Worm (Caenorhabditis elegans) whole organism, L1 larva: ENCODE data around the gene C17C3.11.

Experiments used
- C04F5.9 ChIP-seq: sonication (generic microtip); optimal IDR thresholded peaks from 2 replicates; lab custom pipeline; 2016; ENCODE audit warnings: missing genetic modification characterization, missing compliant biosample characterization
- C16A3.4 ChIP-seq: fragments of 150-350 bp; optimal IDR thresholded peaks from 2 replicates; lab custom pipeline; 2014; ENCODE audit warnings: missing biosample characterization, missing genetic modification characterization
- F16B12.6 ChIP-seq: fragments of 150-350 bp; optimal IDR thresholded peaks from 2 replicates; lab custom pipeline; 2014; ENCODE audit warnings: missing biosample characterization, missing genetic modification characterization
- Y116A8C.19 ChIP-seq: sonication (generic microtip); optimal IDR thresholded peaks from 2 replicates; lab custom pipeline; 2016; ENCODE audit warnings: missing compliant biosample characterization, missing genetic modification characterization, borderline replicate concordance
- aha-1 ChIP-seq: fragments of 150-350 bp; optimal IDR thresholded peaks from 2 replicates; lab custom pipeline; 2014; ENCODE audit warnings: missing biosample characterization, missing genetic modification characterization
- blmp-1 ChIP-seq: fragments of 150-350 bp; optimal IDR thresholded peaks from 2 replicates; lab custom pipeline; 2014; ENCODE audit warnings: missing biosample characterization, missing genetic modification characterization
- ceh-63 ChIP-seq: fragments of 200-800 bp; sonication (Bioruptor generic); optimal IDR thresholded peaks from 2 replicates; lab custom pipeline; 2018; ENCODE audit warnings: mild to moderate bottlenecking, missing genetic modification characterization, missing compliant biosample characterization
- ces-1 ChIP-seq: fragments of 150-350 bp; optimal IDR thresholded peaks from 2 replicates; lab custom pipeline; 2014; ENCODE audit warnings: missing biosample characterization, missing genetic modification reagents, missing genetic modification characterization
- dpl-1 ChIP-seq, 3 experiments: fragments of 150-350 bp in 2 of 3; sonication (generic microtip) in 1 of 3; optimal IDR thresholded peaks; 2 replicates each; lab custom pipeline; 2014 to 2017; ENCODE audit warnings: missing biosample characterization in 3 of 3, missing genetic modification characterization in 3 of 3, missing genetic modification reagents in 3 of 3
- dsc-1 ChIP-seq: sonication (generic microtip); optimal IDR thresholded peaks from 2 replicates; lab custom pipeline; 2016; ENCODE audit warnings: mild to moderate bottlenecking, missing genetic modification characterization, missing compliant biosample characterization
- efl-1 ChIP-seq, 4 experiments: fragments of 150-350 bp; optimal IDR thresholded peaks in 3 of 4; peaks in 1 of 4; 1 replicate in 1 of 4; 2 replicates in 3 of 4; lab custom pipeline; 2014; ENCODE audit warnings: missing biosample characterization in 2 of 4, missing genetic modification characterization in 2 of 4, missing genetic modification reagents in 2 of 4
- efl-3 ChIP-seq: fragments of 200-800 bp; sonication (Bioruptor generic); optimal IDR thresholded peaks from 2 replicates; lab custom pipeline; 2018; ENCODE audit warnings: mild to moderate bottlenecking, missing genetic modification characterization, missing compliant biosample characterization
- egl-27 ChIP-seq, 2 experiments: fragments of 150-350 bp in 1 of 2; sonication (generic microtip); optimal IDR thresholded peaks; 3 replicates each; lab custom pipeline; 2017 to 2018; ENCODE audit warnings: missing biosample characterization in 2 of 2, missing genetic modification characterization in 2 of 2, missing genetic modification reagents in 2 of 2
- elt-2 ChIP-seq: sonication (generic microtip); optimal IDR thresholded peaks from 2 replicates; lab custom pipeline; 2016; ENCODE audit warnings: missing genetic modification characterization, mild to moderate bottlenecking, inconsistent platforms, missing compliant biosample characterization, missing genetic modification reagents
- ets-5 ChIP-seq: fragments of 200-800 bp; sonication (Bioruptor generic); IDR thresholded peaks from 2 replicates; pipeline ENCODE4 v1.3.6; 2022; ENCODE audit warnings: missing genetic modification characterization, missing compliant biosample characterization
- fkh-4 ChIP-seq: sonication (generic microtip); optimal IDR thresholded peaks from 2 replicates; lab custom pipeline; 2016; ENCODE audit warnings: missing compliant biosample characterization, missing genetic modification characterization, borderline replicate concordance
- fkh-8 ChIP-seq: sonication (generic microtip); optimal IDR thresholded peaks from 2 replicates; lab custom pipeline; 2016; ENCODE audit warnings: mild to moderate bottlenecking, missing genetic modification characterization, missing compliant biosample characterization
- fos-1 ChIP-seq: fragments of 150-350 bp; optimal IDR thresholded peaks from 2 replicates; lab custom pipeline; 2014; ENCODE audit warnings: missing biosample characterization, missing genetic modification characterization
- grh-1 ChIP-seq: fragments of 200-800 bp; sonication (Bioruptor generic); IDR thresholded peaks from 2 replicates; pipeline ENCODE4 v1.3.6; 2022; ENCODE audit warnings: missing genetic modification reagents, missing genetic modification characterization, missing compliant biosample characterization
- hlh-17 ChIP-seq: fragments of 200-800 bp; sonication (Bioruptor generic); optimal IDR thresholded peaks from 2 replicates; lab custom pipeline; 2018; ENCODE audit warnings: missing genetic modification characterization, mild to moderate bottlenecking, missing compliant biosample characterization, moderate library complexity, borderline replicate concordance
- hpl-2 ChIP-seq: fragments of 150-350 bp; optimal IDR thresholded peaks from 2 replicates; lab custom pipeline; 2014; ENCODE audit warnings: missing biosample characterization, missing genetic modification reagents, missing genetic modification characterization
- jun-1 ChIP-seq: fragments of 150-350 bp; optimal IDR thresholded peaks from 2 replicates; lab custom pipeline; 2014; ENCODE audit warnings: missing biosample characterization, missing genetic modification reagents, missing genetic modification characterization
- lin-14 ChIP-seq: fragments of 200-800 bp; sonication (Bioruptor generic); optimal IDR thresholded peaks from 2 replicates; lab custom pipeline; 2018; ENCODE audit warnings: mild to moderate bottlenecking, missing genetic modification characterization, moderate library complexity, missing compliant biosample characterization
- lin-15B ChIP-seq: fragments of 150-350 bp; sonication (generic microtip); optimal IDR thresholded peaks from 3 replicates; lab custom pipeline; 2014; ENCODE audit warnings: missing biosample characterization, missing genetic modification characterization
- lin-35 ChIP-seq, 2 experiments: fragments of 150-350 bp; optimal IDR thresholded peaks; 2 replicates each; lab custom pipeline; 2014; ENCODE audit warnings: missing biosample characterization in 2 of 2, missing genetic modification characterization in 2 of 2, missing genetic modification reagents in 2 of 2
- lin-39 ChIP-seq: fragments of 150-350 bp; optimal IDR thresholded peaks from 2 replicates; lab custom pipeline; 2014; ENCODE audit warnings: missing biosample characterization, missing genetic modification reagents, missing genetic modification characterization
- lir-3 ChIP-seq: sonication (generic microtip); optimal IDR thresholded peaks from 2 replicates; lab custom pipeline; 2016; ENCODE audit warnings: mild to moderate bottlenecking, missing genetic modification characterization, moderate library complexity, missing compliant biosample characterization; ENCODE audit not compliant: poor library complexity
- lsy-2 ChIP-seq, 2 experiments: fragments of 150-350 bp; optimal IDR thresholded peaks; 2 replicates each; lab custom pipeline; 2014; ENCODE audit warnings: missing biosample characterization in 2 of 2, missing genetic modification characterization in 2 of 2
- nhr-12 ChIP-seq: sonication (generic microtip); optimal IDR thresholded peaks from 2 replicates; lab custom pipeline; 2017; ENCODE audit warnings: missing biosample characterization, missing genetic modification characterization
- nhr-20 ChIP-seq: sonication (generic microtip); optimal IDR thresholded peaks from 2 replicates; lab custom pipeline; 2016; ENCODE audit warnings: mild to moderate bottlenecking, missing genetic modification characterization, missing compliant biosample characterization
- nhr-237 ChIP-seq: fragments of 150-350 bp; optimal IDR thresholded peaks from 2 replicates; lab custom pipeline; 2014; ENCODE audit warnings: missing biosample characterization, missing genetic modification characterization
- nhr-28 ChIP-seq: fragments of 150-350 bp; optimal IDR thresholded peaks from 2 replicates; lab custom pipeline; 2014; ENCODE audit warnings: missing biosample characterization, missing genetic modification characterization
- nhr-47 ChIP-seq: sonication (generic microtip); optimal IDR thresholded peaks from 2 replicates; lab custom pipeline; 2016; ENCODE audit warnings: mild to moderate bottlenecking, missing genetic modification characterization, moderate library complexity, missing compliant biosample characterization
- nhr-77 ChIP-seq: fragments of 150-350 bp; optimal IDR thresholded peaks from 2 replicates; lab custom pipeline; 2014; ENCODE audit warnings: missing biosample characterization, missing genetic modification characterization
- nhr-84 ChIP-seq: sonication (generic microtip); optimal IDR thresholded peaks from 2 replicates; lab custom pipeline; 2017; ENCODE audit warnings: missing biosample characterization, missing genetic modification characterization
- nhr-85 ChIP-seq: sonication (generic microtip); peaks from one replicate; lab custom pipeline; 2016; ENCODE audit warnings: missing genetic modification characterization, inconsistent platforms, missing compliant biosample characterization
- pag-3 ChIP-seq: sonication (generic microtip); optimal IDR thresholded peaks from 2 replicates; lab custom pipeline; 2017; ENCODE audit warnings: missing genetic modification characterization, mild to moderate bottlenecking, missing compliant biosample characterization, antibody characterized with exemption, borderline replicate concordance; ENCODE audit not compliant: insufficient read depth
- pax-3 ChIP-seq: fragments of 200-800 bp; sonication (Bioruptor generic); optimal IDR thresholded peaks from 2 replicates; lab custom pipeline; 2018; ENCODE audit warnings: mild to moderate bottlenecking, missing genetic modification characterization, moderate library complexity, missing compliant biosample characterization
- rnt-1 ChIP-seq: sonication (generic microtip); optimal IDR thresholded peaks from 2 replicates; lab custom pipeline; 2016; ENCODE audit warnings: mild to moderate bottlenecking, missing genetic modification characterization, moderate library complexity, missing compliant biosample characterization
- skn-1 ChIP-seq: fragments of 150-350 bp; optimal IDR thresholded peaks from 2 replicates; lab custom pipeline; 2014; ENCODE audit warnings: missing biosample characterization, missing genetic modification characterization
- snu-23 ChIP-seq: sonication (generic microtip); optimal IDR thresholded peaks from 2 replicates; lab custom pipeline; 2016; ENCODE audit warnings: missing genetic modification characterization, missing compliant biosample characterization
- sox-4 ChIP-seq: sonication (generic microtip); optimal IDR thresholded peaks from 2 replicates; lab custom pipeline; 2016; ENCODE audit warnings: missing genetic modification characterization, missing compliant biosample characterization
- sptf-1 ChIP-seq: fragments of 150-350 bp; optimal IDR thresholded peaks from 2 replicates; lab custom pipeline; 2014; ENCODE audit warnings: missing biosample characterization, missing genetic modification characterization
- sup-37 ChIP-seq: fragments of 200-800 bp; sonication (Bioruptor generic); optimal IDR thresholded peaks from 2 replicates; lab custom pipeline; 2018; ENCODE audit warnings: mild to moderate bottlenecking, missing genetic modification characterization, missing compliant biosample characterization
- swsn-7 ChIP-seq: sonication (generic microtip); optimal IDR thresholded peaks from 2 replicates; lab custom pipeline; 2016; ENCODE audit warnings: missing genetic modification characterization, missing compliant biosample characterization
- tbx-2 ChIP-seq: sonication (generic microtip); optimal IDR thresholded peaks from 2 replicates; lab custom pipeline; 2016; ENCODE audit warnings: missing genetic modification characterization, missing compliant biosample characterization
- tlp-1 ChIP-seq: fragments of 150-350 bp; optimal IDR thresholded peaks from 2 replicates; lab custom pipeline; 2014; ENCODE audit warnings: missing biosample characterization, missing genetic modification characterization
- unc-130 ChIP-seq: fragments of 150-350 bp; optimal IDR thresholded peaks from 2 replicates; lab custom pipeline; 2017; ENCODE audit warnings: missing biosample characterization, missing genetic modification characterization, inconsistent platforms
- unc-62 ChIP-seq: fragments of 150-350 bp; optimal IDR thresholded peaks from 2 replicates; lab custom pipeline; 2014; ENCODE audit warnings: missing biosample characterization, missing genetic modification reagents, missing genetic modification characterization
- unc-98 ChIP-seq: fragments of 200-800 bp; sonication (Bioruptor generic); IDR thresholded peaks from 2 replicates; pipeline ENCODE4 v1.3.6; 2022; ENCODE audit warnings: missing genetic modification characterization, missing compliant biosample characterization
- xbp-1 ChIP-seq: sonication (generic microtip); optimal IDR thresholded peaks from 2 replicates; lab custom pipeline; 2016; ENCODE audit warnings: missing genetic modification characterization, missing compliant biosample characterization
- zip-4 ChIP-seq: fragments of 200-800 bp; sonication (Bioruptor generic); optimal IDR thresholded peaks from 2 replicates; lab custom pipeline; 2018; ENCODE audit warnings: mild to moderate bottlenecking, missing genetic modification characterization, moderate library complexity, missing compliant biosample characterization
- ztf-11 ChIP-seq, 2 experiments: sonication (generic microtip); optimal IDR thresholded peaks; 2 replicates each; lab custom pipeline; 2016 to 2017; ENCODE audit warnings: missing genetic modification characterization in 2 of 2, missing biosample characterization in 1 of 2, missing compliant biosample characterization in 1 of 2

The C17C3.11 gene

DNA sequence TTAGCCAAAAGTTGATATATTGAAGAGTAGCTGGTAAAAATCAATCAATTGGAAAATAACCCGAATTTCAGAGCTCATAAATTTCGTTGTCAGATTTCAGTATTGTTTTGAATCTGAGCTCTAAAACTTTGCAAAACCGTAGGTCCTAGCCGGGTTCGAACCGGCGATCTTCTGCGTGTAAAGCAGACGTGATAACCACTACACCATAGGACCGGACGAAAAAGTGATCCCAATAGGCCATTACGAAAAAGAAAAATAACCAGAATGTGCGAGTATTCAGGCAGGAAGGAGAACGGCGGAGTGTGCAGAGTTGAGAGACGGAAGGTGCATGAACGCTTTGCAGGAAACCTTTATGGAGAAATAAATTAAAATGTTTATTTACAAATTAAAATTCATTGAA is 39.4 kb downstream of the C17C3.11 start (continued):
- no peak for TF ChIP-seq Y116A8C.19 (tag; lab: Kevin White, UChicago)
- TF ChIP-seq pax-3 (tag; lab: Kevin White, UChicago) = no peak
- no peak for TF ChIP-seq nhr-237 (tag; lab: Kevin White, UChicago)
- TF ChIP-seq nhr-20 = peak; percentile 34
- peak in 1 of 2 experiments; percentile 60 for TF ChIP-seq lsy-2 (tag; optimal IDR thresholded peaks at IDR 0.05; lab: Kevin White, UChicago)
- no peak for TF ChIP-seq nhr-84
- no peak for TF ChIP-seq hlh-17 (GFP tag; lab: Kevin White, UChicago)
- no peak for TF ChIP-seq nhr-12
- no peak for TF ChIP-seq pag-3
- TF ChIP-seq lin-14 (GFP tag; lab: Kevin White, UChicago) = peak; percentile 30
- no peak for TF ChIP-seq grh-1 (GFP tag; lab: Robert Waterston, UW)
- TF ChIP-seq nhr-85 (tag; lab: Kevin White, UChicago) = no peak
- TF ChIP-seq lir-3 (tag; lab: Kevin White, UChicago) = no peak
- peak; percentile 34 for TF ChIP-seq swsn-7 (tag; lab: Kevin White, UChicago)
- no peak for TF ChIP-seq lin-15B (tag; lab: Kevin White, UChicago)
- TF ChIP-seq lin-39 = no peak
- peak; percentile 40 for TF ChIP-seq skn-1 (tag; lab: Kevin White, UChicago)
- no peak for TF ChIP-seq fos-1 (tag; lab: Kevin White, UChicago)
- no peak for TF ChIP-seq tlp-1 (tag; lab: Kevin White, UChicago)
- TF ChIP-seq fkh-4 (tag; lab: Kevin White, UChicago) = no peak
- TF ChIP-seq tbx-2 (tag; lab: Kevin White, UChicago) = no peak
- TF ChIP-seq ets-5 (GFP tag; lab: Robert Waterston, UW) = no peak
- TF ChIP-seq sup-37 (GFP tag; lab: Kevin White, UChicago) = no peak
- TF ChIP-seq lin-35 (GFP tag; optimal IDR thresholded peaks at IDR 0.05; lab: Kevin White, UChicago) = peak in 1 of 2 experiments; percentile 59
- TF ChIP-seq dsc-1 (tag; lab: Kevin White, UChicago) = no peak
- no peak for TF ChIP-seq nhr-77
- TF ChIP-seq snu-23 (GFP tag; lab: Kevin White, UChicago) = peak; percentile 55
- TF ChIP-seq dpl-1 (GFP tag; optimal IDR thresholded peaks at IDR 0.05; lab: Kevin White, UChicago) = peak; percentile 18 to 31 (median 29)
- no peak for TF ChIP-seq zip-4 (GFP tag; lab: Kevin White, UChicago)
- no peak for TF ChIP-seq ceh-63 (GFP tag; lab: Kevin White, UChicago)
- TF ChIP-seq blmp-1 = peak; percentile 20
- peak; percentile 54 for TF ChIP-seq C16A3.4 (tag; lab: Kevin White, UChicago)
- no peak for TF ChIP-seq efl-3 (GFP tag; lab: Kevin White, UChicago)
- TF ChIP-seq C04F5.9 (tag; lab: Kevin White, UChicago) = no peak
- peak; percentile 37 for TF ChIP-seq elt-2 (tag; lab: Kevin White, UChicago)
- peak; percentile 5 for TF ChIP-seq xbp-1 (tag; lab: Kevin White, UChicago)
- no peak for TF ChIP-seq unc-130 (tag; lab: Kevin White, UChicago)
- no peak for TF ChIP-seq nhr-28 (tag; lab: Kevin White, UChicago)
- no peak for TF ChIP-seq sptf-1 (tag; lab: Kevin White, UChicago)
- TF ChIP-seq fkh-8 (tag; lab: Kevin White, UChicago) = peak; percentile 66
- TF ChIP-seq unc-62 (GFP tag; lab: Kevin White, UChicago) = no peak
- TF ChIP-seq ces-1 (GFP tag; lab: Kevin White, UChicago) = no peak
- TF ChIP-seq ztf-11 (tag; optimal IDR thresholded peaks at IDR 0.05; lab: Kevin White, UChicago) = no peak
- no peak for TF ChIP-seq F16B12.6 (tag; lab: Kevin White, UChicago)
- TF ChIP-seq egl-27 (tag; optimal IDR thresholded peaks at IDR 0.05; lab: Kevin White, UChicago) = no peak
- TF ChIP-seq jun-1 (tag; lab: Kevin White, UChicago) = no peak
- TF ChIP-seq unc-98 = no peak
- no peak for TF ChIP-seq aha-1 (tag; lab: Kevin White, UChicago)
- TF ChIP-seq hpl-2 = no peak
- TF ChIP-seq rnt-1 (tag; lab: Kevin White, UChicago) = peak; percentile 59
- TF ChIP-seq efl-1 (optimal IDR thresholded peaks at IDR 0.05; lab: Kevin White, UChicago) = peak; percentile 28 to 51
- peak; percentile 13 to 76 for TF ChIP-seq efl-1 (GFP tag; optimal IDR thresholded peaks at IDR 0.05 in 1 of 2; lab: Kevin White, UChicago)
- no peak for TF ChIP-seq sox-4 (tag; lab: Kevin White, UChicago)
- TF ChIP-seq nhr-47 (tag; lab: Kevin White, UChicago) = no peak
